Worm (Caenorhabditis elegans) whole organism, L3 larva: ENCODE measurements around the gene srz-102.

Experiments used
- ZK546.5 ChIP-seq: sonication (generic microtip); optimal IDR thresholded peaks from 2 replicates; lab custom pipeline; 2017; ENCODE audit warnings: missing biosample characterization, missing genetic modification characterization
- aly-2 ChIP-seq: fragments of 150-350 bp; optimal IDR thresholded peaks from 2 replicates; lab custom pipeline; 2014; ENCODE audit warnings: missing biosample characterization, missing genetic modification characterization
- ceh-16 ChIP-seq: sonication (generic microtip); optimal IDR thresholded peaks from 2 replicates; lab custom pipeline; 2017; ENCODE audit warnings: missing biosample characterization, missing genetic modification characterization
- ceh-28 ChIP-seq: fragments of 150-350 bp; optimal IDR thresholded peaks from 2 replicates; lab custom pipeline; 2014; ENCODE audit warnings: missing biosample characterization, missing genetic modification reagents, missing genetic modification characterization
- ceh-82 ChIP-seq: fragments of 150-350 bp; optimal IDR thresholded peaks from 2 replicates; lab custom pipeline; 2014; ENCODE audit warnings: missing biosample characterization, missing genetic modification characterization
- ceh-9 ChIP-seq: sonication (generic microtip); optimal IDR thresholded peaks from 2 replicates; lab custom pipeline; 2018; ENCODE audit warnings: missing biosample characterization, missing genetic modification characterization
- daf-12 ChIP-seq: fragments of 150-350 bp; optimal IDR thresholded peaks from 2 replicates; lab custom pipeline; 2014; ENCODE audit warnings: missing biosample characterization, missing genetic modification reagents, missing genetic modification characterization
- egl-27 ChIP-seq: sonication (generic microtip); optimal IDR thresholded peaks from 4 replicates; lab custom pipeline; 2017; ENCODE audit warnings: missing biosample characterization, missing genetic modification reagents, missing genetic modification characterization
- egl-5 ChIP-seq: fragments of 150-350 bp; optimal IDR thresholded peaks from 2 replicates; lab custom pipeline; 2017; ENCODE audit warnings: missing biosample characterization, missing genetic modification reagents, missing genetic modification characterization, inconsistent platforms
- elt-2 ChIP-seq: sonication (generic microtip); optimal IDR thresholded peaks from 2 replicates; lab custom pipeline; 2016; ENCODE audit warnings: missing genetic modification reagents, mild to moderate bottlenecking, missing genetic modification characterization, missing compliant biosample characterization
- elt-3 ChIP-seq, 3 experiments: fragments of 150-350 bp in 1 of 3; sonication (generic microtip) in 2 of 3; optimal IDR thresholded peaks; 2 replicates in 2 of 3; 4 replicates in 1 of 3; lab custom pipeline; 2014 to 2017; ENCODE audit warnings: missing biosample characterization in 3 of 3, missing genetic modification characterization in 3 of 3
- fos-1 ChIP-seq: fragments of 150-350 bp; optimal IDR thresholded peaks from 2 replicates; lab custom pipeline; 2014; ENCODE audit warnings: missing biosample characterization, missing genetic modification characterization
- hmg-11 ChIP-seq: sonication (generic microtip); optimal IDR thresholded peaks from 2 replicates; lab custom pipeline; 2016; ENCODE audit warnings: missing genetic modification characterization, missing compliant biosample characterization
- jun-1 ChIP-seq: fragments of 150-350 bp; optimal IDR thresholded peaks from 2 replicates; lab custom pipeline; 2014; ENCODE audit warnings: missing biosample characterization, missing genetic modification reagents, missing genetic modification characterization
- lin-15B ChIP-seq: fragments of 150-350 bp; optimal IDR thresholded peaks from 2 replicates; lab custom pipeline; 2014; ENCODE audit warnings: missing biosample characterization, missing genetic modification characterization
- lin-39 ChIP-seq: fragments of 150-350 bp; optimal IDR thresholded peaks from 2 replicates; lab custom pipeline; 2018; ENCODE audit warnings: missing biosample characterization, missing genetic modification reagents, missing genetic modification characterization
- lsy-12 ChIP-seq: sonication (generic microtip); optimal IDR thresholded peaks from 2 replicates; lab custom pipeline; 2016; ENCODE audit warnings: mild to moderate bottlenecking, missing genetic modification characterization, missing compliant biosample characterization
- mdl-1 ChIP-seq: fragments of 150-350 bp; optimal IDR thresholded peaks from 2 replicates; lab custom pipeline; 2014; ENCODE audit warnings: missing biosample characterization, missing genetic modification characterization
- nfya-1 ChIP-seq: sonication (generic microtip); optimal IDR thresholded peaks from 2 replicates; lab custom pipeline; 2017; ENCODE audit warnings: missing genetic modification characterization, mild to moderate bottlenecking, missing compliant biosample characterization, antibody characterized with exemption, moderate library complexity; ENCODE audit not compliant: insufficient read depth
- nhr-11 ChIP-seq: fragments of 150-350 bp; optimal IDR thresholded peaks from 2 replicates; lab custom pipeline; 2014; ENCODE audit warnings: missing biosample characterization, missing genetic modification characterization
- nhr-12 ChIP-seq: fragments of 150-350 bp; optimal IDR thresholded peaks from 2 replicates; lab custom pipeline; 2014; ENCODE audit warnings: missing biosample characterization, missing genetic modification characterization
- nhr-23 ChIP-seq: fragments of 150-350 bp; optimal IDR thresholded peaks from 2 replicates; lab custom pipeline; 2014; ENCODE audit warnings: missing biosample characterization, missing genetic modification reagents, missing genetic modification characterization
- nhr-237 ChIP-seq: fragments of 150-350 bp; optimal IDR thresholded peaks from 2 replicates; lab custom pipeline; 2014; ENCODE audit warnings: missing biosample characterization, missing genetic modification characterization
- nhr-28 ChIP-seq: fragments of 150-350 bp; optimal IDR thresholded peaks from 2 replicates; lab custom pipeline; 2014; ENCODE audit warnings: missing biosample characterization, missing genetic modification characterization
- nhr-43 ChIP-seq: sonication (generic microtip); optimal IDR thresholded peaks from 2 replicates; lab custom pipeline; 2016; ENCODE audit warnings: mild to moderate bottlenecking, missing genetic modification characterization, missing compliant biosample characterization; ENCODE audit not compliant: poor library complexity, severe bottlenecking
- nhr-67 ChIP-seq: fragments of 150-350 bp; optimal IDR thresholded peaks from 2 replicates; lab custom pipeline; 2014; ENCODE audit warnings: missing biosample characterization, missing genetic modification characterization
- nhr-76 ChIP-seq: fragments of 150-350 bp; sonication (generic microtip); optimal IDR thresholded peaks from 5 replicates; lab custom pipeline; 2014; ENCODE audit warnings: missing biosample characterization, missing genetic modification characterization
- nhr-77 ChIP-seq: fragments of 150-350 bp; optimal IDR thresholded peaks from 2 replicates; lab custom pipeline; 2014; ENCODE audit warnings: missing biosample characterization, missing genetic modification characterization
- pha-4 ChIP-seq: fragments of 150-350 bp; optimal IDR thresholded peaks from 2 replicates; lab custom pipeline; 2014; ENCODE audit warnings: missing biosample characterization, missing genetic modification reagents, missing genetic modification characterization
- skn-1 ChIP-seq: fragments of 150-350 bp; optimal IDR thresholded peaks from 2 replicates; lab custom pipeline; 2014; ENCODE audit warnings: missing biosample characterization, missing genetic modification characterization
- snpc-4 ChIP-seq: fragments of 150-350 bp; optimal IDR thresholded peaks from 2 replicates; lab custom pipeline; 2014; ENCODE audit warnings: missing biosample characterization, missing genetic modification characterization
- tbx-2 ChIP-seq: sonication (generic microtip); optimal IDR thresholded peaks from 2 replicates; lab custom pipeline; 2016; ENCODE audit warnings: mild to moderate bottlenecking, missing genetic modification characterization, missing compliant biosample characterization
- unc-62 ChIP-seq: fragments of 150-350 bp; sonication (generic microtip); optimal IDR thresholded peaks from 4 replicates; lab custom pipeline; 2014; ENCODE audit warnings: missing biosample characterization, missing genetic modification reagents, missing genetic modification characterization
- zag-1 ChIP-seq: fragments of 150-350 bp; optimal IDR thresholded peaks from 2 replicates; lab custom pipeline; 2014; ENCODE audit warnings: missing biosample characterization, missing genetic modification characterization
- ztf-11 ChIP-seq: fragments of 150-350 bp; optimal IDR thresholded peaks from 2 replicates; lab custom pipeline; 2014; ENCODE audit warnings: missing biosample characterization, missing genetic modification characterization
- ztf-4 ChIP-seq: fragments of 150-350 bp; optimal IDR thresholded peaks from 2 replicates; lab custom pipeline; 2014; ENCODE audit warnings: missing biosample characterization, missing genetic modification characterization

Gene srz-102

ce11 chrV:16674399-16674798, 12.9 kb upstream of the srz-102 start:
- no peak for TF ChIP-seq lin-15B
- no peak for TF ChIP-seq zag-1
- TF ChIP-seq ceh-9 = no peak
- no peak for TF ChIP-seq nhr-77 (tag; lab: Kevin White, UChicago)
- no peak for TF ChIP-seq jun-1 (tag; lab: Kevin White, UChicago)
- TF ChIP-seq nhr-76 (tag; lab: Kevin White, UChicago) = no peak
- no peak for TF ChIP-seq egl-5

ce11 chrV:16675553-16675952, 11.8 kb upstream of the srz-102 start, which contains the start of gene srz-1:
TSS of gene srz-1 (plus strand) at chrV:16675853.
- TF ChIP-seq egl-5 = no peak
- TF ChIP-seq nhr-12 (tag; lab: Kevin White, UChicago) = no peak
- TF ChIP-seq unc-62 (GFP tag; lab: Kevin White, UChicago) = no peak
- TF ChIP-seq lin-15B = no peak
- no peak for TF ChIP-seq ceh-28 (tag; lab: Kevin White, UChicago)
- TF ChIP-seq daf-12 (tag; lab: Kevin White, UChicago) = no peak
- no peak for TF ChIP-seq aly-2 (tag; lab: Kevin White, UChicago)
- no peak for TF ChIP-seq egl-27 (tag; lab: Kevin White, UChicago)
- TF ChIP-seq lin-39 (tag; lab: Kevin White, UChicago) = no peak
- no peak for TF ChIP-seq jun-1 (tag; lab: Kevin White, UChicago)
- no peak for TF ChIP-seq ztf-4

ce11 chrV:16679237-16679636, 8.1 kb upstream of the srz-102 start, which contains the start of gene srz-103:
TSS of gene srz-103 (minus strand) at chrV:16679337.
- no peak for TF ChIP-seq nfya-1 (tag; lab: Kevin White, UChicago)
- TF ChIP-seq elt-3 (tag; optimal IDR thresholded peaks at IDR 0.05; lab: Kevin White, UChicago) = no peak
- TF ChIP-seq unc-62 (GFP tag; lab: Kevin White, UChicago) = no peak
- no peak for TF ChIP-seq tbx-2 (tag; lab: Kevin White, UChicago)
- no peak for TF ChIP-seq snpc-4 (tag; lab: Kevin White, UChicago)
- TF ChIP-seq ceh-82 (tag; lab: Kevin White, UChicago) = no peak
- TF ChIP-seq pha-4 (tag; lab: Kevin White, UChicago) = no peak
- no peak for TF ChIP-seq elt-2
- TF ChIP-seq, all 47 proteins: peak for 0

- no peak for TF ChIP-seq zag-1
- no peak for TF ChIP-seq nhr-23 (tag; lab: Kevin White, UChicago)
- TF ChIP-seq mdl-1 (tag; lab: Kevin White, UChicago) = no peak
- TF ChIP-seq egl-27 (tag; lab: Kevin White, UChicago) = no peak
- TF ChIP-seq skn-1 (tag; lab: Kevin White, UChicago) = no peak
- TF ChIP-seq lin-15B = no peak
- TF ChIP-seq lsy-12 (tag; lab: Kevin White, UChicago) = no peak
- TF ChIP-seq nhr-11 (tag; lab: Kevin White, UChicago) = no peak
- TF ChIP-seq nhr-67 (tag; lab: Kevin White, UChicago) = no peak
- TF ChIP-seq ztf-11 (tag; lab: Kevin White, UChicago) = no peak
- no peak for TF ChIP-seq nhr-237 (tag; lab: Kevin White, UChicago)
Measured at ce11 chrV:16679981-16680380, 7.3 kb upstream of the srz-102 start, which contains the start of gene srw-44. TSS of gene srw-44 (plus strand) at chrV:16680281.

ce11 chrV:16682886-16683285, 4.4 kb upstream of the srz-102 start, which contains the start of gene srw-36:
TSS of gene srw-36 (plus strand) at chrV:16683186.
- TF ChIP-seq snpc-4 (tag; lab: Kevin White, UChicago) = no peak
- TF ChIP-seq elt-3 (tag; optimal IDR thresholded peaks at IDR 0.05; lab: Kevin White, UChicago) = no peak
- TF ChIP-seq ceh-28 (tag; lab: Kevin White, UChicago) = no peak
- TF ChIP-seq hmg-11 (tag; lab: Kevin White, UChicago) = no peak
- no peak for TF ChIP-seq nhr-28 (tag; lab: Kevin White, UChicago)
- TF ChIP-seq ceh-9 = no peak
- TF ChIP-seq nhr-23 (tag; lab: Kevin White, UChicago) = no peak
- no peak for TF ChIP-seq ceh-82 (tag; lab: Kevin White, UChicago)
- no peak for TF ChIP-seq zag-1
- no peak for TF ChIP-seq fos-1 (tag; lab: Kevin White, UChicago)
- no peak for TF ChIP-seq ZK546.5 (tag; lab: Kevin White, UChicago)
- no peak for TF ChIP-seq nhr-43
- TF ChIP-seq elt-2 = no peak
- TF ChIP-seq nfya-1 (tag; lab: Kevin White, UChicago) = no peak
- no peak for TF ChIP-seq ceh-16 (tag; lab: Kevin White, UChicago)
